Worm (Caenorhabditis elegans): ENCODE data around the gene irk-1.

irk-1 gene

ce11 chrX:6749124-6749822 is 28.6 kb downstream of the irk-1 start:
- no peak for TF ChIP-seq ceh-18 (tag; optimal IDR thresholded peaks at IDR 0.05)
- peak; percentile 1 for TF ChIP-seq pqm-1 (tag; optimal IDR thresholded peaks at IDR 0.05)

- TF ChIP-seq pros-1 (tag; optimal IDR thresholded peaks at IDR 0.05) (no peak), pqm-1 (tag; optimal IDR thresholded peaks at IDR 0.05) (peak; percentile 22)
These were observed 30.0 kb downstream of the irk-1 start for ce11 chrX:6747906-6748356.

DNA sequence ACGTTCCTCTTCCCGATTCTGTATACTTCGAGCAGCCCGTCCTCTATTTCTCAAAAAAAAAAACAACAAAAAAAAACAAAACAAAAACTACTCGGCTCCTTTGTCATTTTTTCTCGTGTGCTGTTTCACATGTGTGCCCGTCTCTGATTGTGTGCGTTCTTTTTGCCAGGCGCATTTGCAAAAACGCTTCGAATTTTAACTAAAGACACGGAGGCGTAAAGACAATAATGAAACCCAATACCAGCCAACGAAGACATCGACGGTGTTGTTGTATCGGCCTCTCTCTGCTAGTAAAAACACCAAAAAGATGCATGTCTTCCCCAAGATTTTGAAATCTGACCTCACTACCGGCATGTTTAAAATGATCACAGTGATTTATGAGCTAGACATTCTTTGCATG is 31.1 kb downstream of the irk-1 start:
- TF ChIP-seq ceh-34 (tag; optimal IDR thresholded peaks at IDR 0.05) (peak; percentile 53), C38D4.7 (GFP tag; optimal IDR thresholded peaks at IDR 0.05) (no peak)

ce11 chrX:6745515-6745914 is 32.4 kb downstream of the irk-1 start:
- TF ChIP-seq ceh-6 (GFP tag; optimal IDR thresholded peaks at IDR 0.05), result no peak
- no peak for TF ChIP-seq dve-1 (tag; optimal IDR thresholded peaks at IDR 0.05)
- no peak for TF ChIP-seq ceh-18 (tag; optimal IDR thresholded peaks at IDR 0.05)
- TF ChIP-seq ceh-31 (tag; optimal IDR thresholded peaks at IDR 0.05), result no peak
- TF ChIP-seq Y22D7AL.16 (tag; optimal IDR thresholded peaks at IDR 0.05), result no peak
- no peak for TF ChIP-seq hlh-6 (tag; optimal IDR thresholded peaks at IDR 0.05)
- TF ChIP-seq nfya-1 (tag; optimal IDR thresholded peaks at IDR 0.05), result no peak
- TF ChIP-seq unc-55 (GFP tag; optimal IDR thresholded peaks at IDR 0.05), result no peak
- no peak for TF ChIP-seq ztf-16 (tag; optimal IDR thresholded peaks at IDR 0.05)
- no peak for TF ChIP-seq madf-2 (tag; optimal IDR thresholded peaks at IDR 0.05)
- no peak for TF ChIP-seq tbx-2 (tag; optimal IDR thresholded peaks at IDR 0.05)
- TF ChIP-seq ceh-22 (tag; optimal IDR thresholded peaks at IDR 0.05), result no peak
- TF ChIP-seq pros-1 (tag; optimal IDR thresholded peaks at IDR 0.05), result no peak
- TF ChIP-seq T23F11.4 (GFP tag; optimal IDR thresholded peaks at IDR 0.05), result no peak

- TF ChIP-seq ceh-19 (GFP tag; optimal IDR thresholded peaks at IDR 0.05) (peak; percentile 5), ref-2 (tag; optimal IDR thresholded peaks at IDR 0.05) (no peak), hlh-30 (tag; optimal IDR thresholded peaks at IDR 0.05; ENCODE audit: insufficient read depth) (no peak), unc-42 (tag; optimal IDR thresholded peaks at IDR 0.05) (peak; percentile 63), lim-6 (tag; optimal IDR thresholded peaks at IDR 0.05) (no peak), dve-1 (tag; optimal IDR thresholded peaks at IDR 0.05) (no peak), elt-2 (tag; optimal IDR thresholded peaks at IDR 0.05) (no peak)
These were observed 32.9 kb downstream of the irk-1 start for ce11 chrX:6744978-6745377.

- TF ChIP-seq elt-2 (tag; optimal IDR thresholded peaks at IDR 0.05) (peak; percentile 83), unc-42 (tag; optimal IDR thresholded peaks at IDR 0.05) (no peak), fax-1 (tag; optimal IDR thresholded peaks at IDR 0.05) (no peak)
These were observed 33.4 kb downstream of the irk-1 start for ce11 chrX:6744537-6744936.

DNA sequence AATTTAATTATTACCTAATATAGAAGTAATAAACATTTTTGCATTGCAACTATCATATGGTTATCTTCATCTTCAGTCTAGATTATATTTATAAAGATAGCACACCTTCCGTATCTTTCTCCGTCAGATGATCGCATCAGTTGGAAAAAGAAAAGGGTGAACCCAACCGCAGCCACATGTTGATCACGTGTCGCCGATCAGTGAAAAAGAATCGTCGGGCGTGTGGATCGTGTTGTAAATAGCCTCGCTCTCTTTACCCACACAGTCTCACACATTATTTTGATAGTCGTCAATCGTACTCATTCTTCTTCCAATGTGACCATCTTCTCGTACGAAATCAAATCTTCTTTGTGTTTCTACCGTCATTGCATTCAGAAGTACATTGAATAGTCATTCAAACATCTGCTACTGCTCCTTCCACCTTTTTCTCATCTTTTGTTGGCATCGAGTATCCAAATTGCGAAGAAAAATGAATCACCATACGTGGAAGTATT is 34.0 kb downstream of the irk-1 start:
- no peak for TF ChIP-seq lim-6 (tag; optimal IDR thresholded peaks at IDR 0.05)
- peak; percentile 46 for TF ChIP-seq pqm-1 (tag; optimal IDR thresholded peaks at IDR 0.05)
- TF ChIP-seq pat-9 (tag; optimal IDR thresholded peaks at IDR 0.05), result no peak
- TF ChIP-seq hlh-30 (tag; optimal IDR thresholded peaks at IDR 0.05; ENCODE audit: insufficient read depth), result peak; percentile 89
- peak; percentile 74 for TF ChIP-seq ceh-18 (tag; optimal IDR thresholded peaks at IDR 0.05)
- no peak for TF ChIP-seq ceh-2 (tag; optimal IDR thresholded peaks at IDR 0.05)
- peak; percentile 18 for TF ChIP-seq F13H6.1 (tag; optimal IDR thresholded peaks at IDR 0.05)
- peak; percentile 64 for TF ChIP-seq unc-55 (GFP tag; optimal IDR thresholded peaks at IDR 0.05)
- TF ChIP-seq rnt-1 (tag; optimal IDR thresholded peaks at IDR 0.05), result peak; percentile 94
- peak; percentile 38 for TF ChIP-seq ama-1 (optimal IDR thresholded peaks at IDR 0.05)
- TF ChIP-seq fkh-6 (tag; optimal IDR thresholded peaks at IDR 0.05), result no peak
- TF ChIP-seq ref-2 (tag; optimal IDR thresholded peaks at IDR 0.05), result peak; percentile 41
- peak; percentile 93 for TF ChIP-seq elt-2 (tag; optimal IDR thresholded peaks at IDR 0.05)
- TF ChIP-seq nfya-1 (tag; optimal IDR thresholded peaks at IDR 0.05), result peak; percentile 43
- peak; percentile 32 for TF ChIP-seq tbx-2 (tag; optimal IDR thresholded peaks at IDR 0.05)
- no peak for TF ChIP-seq ceh-14 (tag; optimal IDR thresholded peaks at IDR 0.05)
- TF ChIP-seq hlh-8 (tag; optimal IDR thresholded peaks at IDR 0.05), result peak; percentile 3
- TF ChIP-seq Y22D7AL.16 (tag; optimal IDR thresholded peaks at IDR 0.05), result no peak

Measured in whole organism, late embryonic.